Worm (Caenorhabditis elegans): ENCODE results near the gene F56B3.11.

DNA sequence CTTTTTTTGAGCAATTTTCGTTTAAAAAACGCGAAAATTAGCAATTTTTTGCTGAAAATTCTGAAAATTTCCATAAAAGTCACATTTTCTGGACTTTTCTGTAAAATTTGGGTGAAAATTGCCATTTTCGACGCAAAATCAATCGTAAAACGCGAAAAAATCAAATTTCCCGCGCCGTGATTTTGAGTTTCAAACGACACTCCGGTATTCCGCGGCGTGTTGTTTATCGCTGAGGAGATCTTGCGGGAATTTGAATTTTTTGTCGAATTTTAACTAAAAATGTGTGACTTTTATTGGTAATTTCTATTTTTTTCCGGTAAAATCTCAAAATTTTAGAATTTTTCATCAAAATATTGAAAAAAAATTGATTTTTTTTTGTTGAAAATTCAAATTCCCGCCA lies 4.8 kb upstream of the F56B3.11 start:
- TF ChIP-seq pax-1 (tag; optimal IDR thresholded peaks at IDR 0.05) = no peak
- no peak for TF ChIP-seq nfya-1 (tag; optimal IDR thresholded peaks at IDR 0.05)
